Worm (Caenorhabditis elegans) whole organism, young adult: ENCODE measurements around the gene pdi-6.

Source experiments
- F57A8.1 ChIP-seq: fragments of 200-800 bp; sonication (Bioruptor generic); optimal IDR thresholded peaks from 2 replicates; lab custom pipeline; 2018; ENCODE audit warnings: mild to moderate bottlenecking, missing genetic modification characterization, moderate library complexity, missing compliant biosample characterization
- F57C9.4 ChIP-seq: sonication (generic microtip); optimal IDR thresholded peaks from 2 replicates; lab custom pipeline; 2017; ENCODE audit warnings: mild to moderate bottlenecking, missing genetic modification characterization, missing compliant biosample characterization
- akir-1 ChIP-seq: fragments of 200-800 bp; sonication (Bioruptor generic); optimal IDR thresholded peaks from 2 replicates; lab custom pipeline; 2018; ENCODE audit warnings: mild to moderate bottlenecking, missing genetic modification characterization, moderate library complexity, missing compliant biosample characterization
- ama-1 ChIP-seq, 3 experiments: fragments of 150-350 bp in 1 of 3; sonication (generic microtip) in 2 of 3; optimal IDR thresholded peaks; 2 replicates each; lab custom pipeline; 2014 to 2018; ENCODE audit warnings: missing biosample characterization in 2 of 3, missing genetic modification characterization in 2 of 3, missing genetic modification reagents in 2 of 3
- nfya-2 ChIP-seq: fragments of 200-800 bp; sonication (Bioruptor generic); IDR thresholded peaks from 2 replicates; pipeline ENCODE4 v1.3.6; 2022; ENCODE audit warnings: missing genetic modification reagents, missing genetic modification characterization, missing compliant biosample characterization
- somi-1 ChIP-seq: fragments of 200-800 bp; sonication (Bioruptor generic); optimal IDR thresholded peaks from 2 replicates; lab custom pipeline; 2018; ENCODE audit warnings: mild to moderate bottlenecking, missing genetic modification characterization, missing compliant biosample characterization

- no peak for TF ChIP-seq ama-1 (optimal IDR thresholded peaks at IDR 0.05; lab: Kevin White, UChicago)
- no peak for TF ChIP-seq ama-1 (GFP tag; optimal IDR thresholded peaks at IDR 0.05; lab: Kevin White, UChicago)
- TF ChIP-seq akir-1 (GFP tag; lab: Kevin White, UChicago), result no peak
- TF ChIP-seq F57A8.1 (GFP tag; lab: Kevin White, UChicago), result no peak
- no peak for TF ChIP-seq nfya-2
- TF ChIP-seq F57C9.4 (tag; lab: Kevin White, UChicago), result no peak
- TF ChIP-seq somi-1 (GFP tag; lab: Kevin White, UChicago), result no peak
These were observed 16.7 kb upstream of the pdi-6 start, which contains the start of gene Y1B5A.1 for ce11 chrX:7085067-7085466.
